Fruit fly (Drosophila melanogaster): Measurements from ENCODE around the gene MED20.

- TF ChIP-seq EcR (GFP tag; optimal IDR thresholded peaks at IDR 0.05) (peak; percentile 72), CG15710 (tag; optimal IDR thresholded peaks at IDR 0.05) (no peak), CG34367 (tag; optimal IDR thresholded peaks at IDR 0.05) (no peak), CG8159 (tag; optimal IDR thresholded peaks at IDR 0.05) (no peak), CG12605 (GFP tag; IDR thresholded peaks at IDR 0.05) (no peak), Ets98B (GFP tag; IDR thresholded peaks at IDR 0.05) (no peak), fd96Ca (GFP tag; IDR thresholded peaks at IDR 0.05) (no peak), CG8301 (tag; optimal IDR thresholded peaks at IDR 0.05) (no peak), gl (tag; optimal IDR thresholded peaks at IDR 0.05) (peak; percentile 25), CG4496 (GFP tag; IDR thresholded peaks at IDR 0.05) (no peak)
These were observed 22.5 kb upstream of the MED20 start for dm6 chr2L:8095176-8095575.

All from whole organism, pupa.